Fruit fly (Drosophila melanogaster) whole organism, adult: ENCODE results near the gene Tgs1.

ENCODE experiments used
- CG12768 ChIP-seq: fragments of 200-800 bp; sonication (Bioruptor generic); optimal IDR thresholded peaks from 2 replicates; lab custom pipeline; 2017; ENCODE audit warnings: missing biosample characterization, missing genetic modification characterization, mild to moderate bottlenecking, moderate library complexity, missing genetic modification reagents
- CG14711 ChIP-seq: fragments of 200-800 bp; sonication (Bioruptor generic); optimal IDR thresholded peaks from 2 replicates; lab custom pipeline; 2018; ENCODE audit warnings: missing biosample characterization, mild to moderate bottlenecking, missing genetic modification characterization, moderate library complexity
- CG1620 ChIP-seq: fragments of 200-800 bp; sonication (Bioruptor generic); optimal IDR thresholded peaks from 2 replicates; lab custom pipeline; 2016; ENCODE audit warnings: missing biosample characterization, missing genetic modification characterization
- CG5204 ChIP-seq: fragments of 200-800 bp; sonication (Bioruptor generic); optimal IDR thresholded peaks from 2 replicates; lab custom pipeline; 2016; ENCODE audit warnings: missing biosample characterization, missing genetic modification characterization
- CG7101 ChIP-seq: fragments of 200-800 bp; sonication (Bioruptor generic); optimal IDR thresholded peaks from 2 replicates; lab custom pipeline; 2018; ENCODE audit warnings: missing biosample characterization, mild to moderate bottlenecking, missing genetic modification characterization, moderate library complexity
- Crg-1 ChIP-seq: fragments of 200-800 bp; sonication (Bioruptor generic); optimal IDR thresholded peaks from 2 replicates; lab custom pipeline; 2016; ENCODE audit warnings: missing biosample characterization, missing genetic modification characterization
- Hr96 ChIP-seq: fragments of 200-800 bp; sonication (Bioruptor generic); optimal IDR thresholded peaks from 2 replicates; lab custom pipeline; 2016; ENCODE audit warnings: missing biosample characterization, missing genetic modification characterization
- cic ChIP-seq: fragments of 200-800 bp; sonication (Bioruptor generic); optimal IDR thresholded peaks from 2 replicates; lab custom pipeline; 2017; ENCODE audit warnings: missing biosample characterization, mild to moderate bottlenecking, missing genetic modification characterization, moderate library complexity
- kay ChIP-seq: fragments of 200-800 bp; sonication (Bioruptor generic); peaks from one replicate; lab custom pipeline; 2016; ENCODE audit warnings: missing biosample characterization, missing genetic modification characterization, borderline replicate concordance
- ovo ChIP-seq: fragments of 200-800 bp; sonication (Bioruptor generic); optimal IDR thresholded peaks from 2 replicates; lab custom pipeline; 2016; ENCODE audit warnings: missing biosample characterization, missing genetic modification characterization
- tj ChIP-seq: fragments of 200-800 bp; sonication (Bioruptor generic); optimal IDR thresholded peaks from 3 replicates; lab custom pipeline; 2017; ENCODE audit warnings: missing biosample characterization, mild to moderate bottlenecking, missing genetic modification characterization, moderate library complexity

DNA sequence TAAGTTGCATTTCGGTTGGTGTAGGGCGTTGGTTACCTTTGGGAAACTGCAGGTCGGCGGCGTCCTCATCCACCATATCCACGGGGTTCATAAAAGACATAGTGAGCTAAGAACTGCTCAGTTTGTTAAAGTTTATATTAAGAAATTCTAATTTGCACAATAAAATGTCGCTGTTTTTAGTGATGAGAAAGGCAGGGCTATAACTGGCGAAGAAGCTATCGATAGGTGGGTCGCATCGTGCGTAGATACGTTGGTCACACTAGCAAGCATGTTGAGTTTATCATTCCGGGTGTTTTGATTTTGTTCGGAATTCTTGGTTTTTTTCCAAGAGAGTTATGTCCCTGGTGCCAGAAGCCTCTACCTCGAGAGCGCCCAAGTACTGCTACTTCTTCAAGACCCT lies at the start of gene Tgs1, which contains the start of the genes Ada2a, Polr2D and moi:
- no peak for TF ChIP-seq kay
- TF ChIP-seq tj (GFP tag; lab: Kevin White, UChicago) = no peak
- TF ChIP-seq CG1620 = no peak
- TF ChIP-seq cic = no peak
- TF ChIP-seq Hr96 = no peak
- TF ChIP-seq CG12768 = no peak
- no peak for TF ChIP-seq ovo (GFP tag; lab: Kevin White, UChicago)
- no peak for TF ChIP-seq CG14711 (tag; lab: Kevin White, UChicago)
- no peak for TF ChIP-seq CG7101 (tag; lab: Kevin White, UChicago)
- TF ChIP-seq Crg-1 (GFP tag; lab: Kevin White, UChicago) = no peak
- TF ChIP-seq CG5204 = no peak
